Worm (Caenorhabditis elegans): Measurements from ENCODE around the gene angl-1.

Gene angl-1

DNA sequence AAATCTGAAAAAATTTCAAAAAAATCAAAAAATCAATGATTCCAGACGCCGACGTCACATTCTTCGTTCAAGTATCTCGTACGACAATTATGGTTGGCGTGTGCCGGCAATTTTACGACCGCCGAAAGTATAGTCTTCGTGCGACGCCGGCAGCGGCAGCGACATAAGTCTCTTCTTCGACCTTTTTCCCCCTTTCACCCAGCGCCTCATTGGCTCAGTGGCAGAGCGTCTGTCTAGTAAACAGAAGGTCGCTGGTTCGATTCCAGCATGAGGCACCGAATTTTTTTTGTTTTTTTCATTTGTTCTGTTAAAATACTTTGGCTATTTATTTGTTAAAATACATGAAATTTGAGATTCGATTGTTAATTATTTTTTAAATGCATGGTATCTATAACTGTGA, 20.9 kb downstream of the angl-1 start (continued):
- peak; percentile 34; the same call in 1 of the 2 replicates for TF ChIP-seq mdt-29 (GFP tag; IDR thresholded peaks at IDR 0.05)
- TF ChIP-seq ama-1 (optimal IDR thresholded peaks at IDR 0.05), result no peak
- no peak for TF ChIP-seq nhr-25 (tag; optimal IDR thresholded peaks at IDR 0.05; ENCODE audit: borderline replicate concordance, insufficient read depth)
- TF ChIP-seq unc-39 (tag; optimal IDR thresholded peaks at IDR 0.05), result no peak
- TF ChIP-seq F49E8.2 (tag; optimal IDR thresholded peaks at IDR 0.05; ENCODE audit: borderline replicate concordance), result no peak
- 0 out of 2 replicates have a peak, but pooled peaks have one; percentile 26 for TF ChIP-seq Y75B8A.6 (GFP tag; IDR thresholded peaks at IDR 0.05)
- no peak for TF ChIP-seq daf-12 (tag; optimal IDR thresholded peaks at IDR 0.05)
- no peak for TF ChIP-seq dmd-9 (GFP tag; IDR thresholded peaks at IDR 0.05)
- peak; percentile 35 for TF ChIP-seq rbr-2 (tag; optimal IDR thresholded peaks at IDR 0.05)
- no peak for TF ChIP-seq nhr-77 (tag; optimal IDR thresholded peaks at IDR 0.05)
- 0 out of 2 replicates have a peak, but pooled peaks have one; percentile 27 for TF ChIP-seq F26F4.8 (GFP tag; conservative IDR thresholded peaks at IDR 0.05)
- peak; percentile 55; the same call in 1 of the 2 replicates for TF ChIP-seq arid-1 (GFP tag; conservative IDR thresholded peaks at IDR 0.05)
- no peak for TF ChIP-seq daf-8 (GFP tag; IDR thresholded peaks at IDR 0.05)
- no peak for TF ChIP-seq skn-1 (tag; optimal IDR thresholded peaks at IDR 0.05)
- peak; percentile 75 for TF ChIP-seq dmd-8 (GFP tag; IDR thresholded peaks at IDR 0.05)
- peak; percentile 73 for TF ChIP-seq pha-4 (GFP tag; IDR thresholded peaks at IDR 0.05)
- TF ChIP-seq pha-4 (tag; optimal IDR thresholded peaks at IDR 0.05), result no peak
- peak; percentile 48 for TF ChIP-seq dmd-6 (GFP tag; IDR thresholded peaks at IDR 0.05)
- TF ChIP-seq ceh-82 (tag; optimal IDR thresholded peaks at IDR 0.05), result no peak
- TF ChIP-seq ztf-11 (tag; optimal IDR thresholded peaks at IDR 0.05), result no peak
- TF ChIP-seq D1046.2 (GFP tag; IDR thresholded peaks at IDR 0.05), result 0 out of 2 replicates have a peak, but pooled peaks have one; percentile 39
- no peak for TF ChIP-seq lin-15B (tag; optimal IDR thresholded peaks at IDR 0.05)
- TF ChIP-seq madf-9 (GFP tag; conservative IDR thresholded peaks at IDR 0.05), result peak; percentile 44; the same call in 1 of the 2 replicates
- TF ChIP-seq daf-19 (GFP tag; conservative IDR thresholded peaks at IDR 0.05), result no peak
- no peak for TF ChIP-seq pqm-1 (tag; optimal IDR thresholded peaks at IDR 0.05)
- no peak for TF ChIP-seq nhr-11 (tag; optimal IDR thresholded peaks at IDR 0.05)
- TF ChIP-seq lin-39 (tag; optimal IDR thresholded peaks at IDR 0.05), result no peak
- peak; percentile 83 for TF ChIP-seq lim-7 (GFP tag; IDR thresholded peaks at IDR 0.05)
- TF ChIP-seq T20F7.1 (GFP tag; optimal IDR thresholded peaks at IDR 0.05), result no peak
- no peak for TF ChIP-seq zfp-2 (tag; optimal IDR thresholded peaks at IDR 0.05)
- TF ChIP-seq duxl-1 (tag; optimal IDR thresholded peaks at IDR 0.05; ENCODE audit: poor library complexity), result no peak
- no peak for TF ChIP-seq Y5F2A.4 (GFP tag; optimal IDR thresholded peaks at IDR 0.05)
- no peak for TF ChIP-seq hlh-11 (tag; optimal IDR thresholded peaks at IDR 0.05)
- TF ChIP-seq nhr-6 (tag; optimal IDR thresholded peaks at IDR 0.05), result no peak
- no peak for TF ChIP-seq nhr-48 (tag; optimal IDR thresholded peaks at IDR 0.05)
- TF ChIP-seq php-3 (GFP tag; IDR thresholded peaks at IDR 0.05), result peak; percentile 57; the same call in 1 of the 2 replicates
- no peak for TF ChIP-seq spr-1 (tag; optimal IDR thresholded peaks at IDR 0.05)
- peak; percentile 89 for TF ChIP-seq lin-38 (GFP tag; IDR thresholded peaks at IDR 0.05)
- no peak for TF ChIP-seq nhr-102 (tag; optimal IDR thresholded peaks at IDR 0.05)
- no peak for TF ChIP-seq snpc-4 (tag; optimal IDR thresholded peaks at IDR 0.05)
- TF ChIP-seq zip-11 (GFP tag; IDR thresholded peaks at IDR 0.05), result no peak
- peak; percentile 65 for TF ChIP-seq vab-7 (GFP tag; IDR thresholded peaks at IDR 0.05)
- no peak for TF ChIP-seq egl-27 (tag; optimal IDR thresholded peaks at IDR 0.05)
- TF ChIP-seq snpc-1.2 (GFP tag; IDR thresholded peaks at IDR 0.05), result peak; percentile 55; the same call in 1 of the 2 replicates
- TF ChIP-seq saeg-2 (GFP tag; IDR thresholded peaks at IDR 0.05), result no peak
- peak; percentile 9 for TF ChIP-seq mxl-3 (GFP tag; optimal IDR thresholded peaks at IDR 0.05)
- no peak for TF ChIP-seq F44E2.7 (GFP tag; IDR thresholded peaks at IDR 0.05)
- peak; percentile 34 for TF ChIP-seq unc-130 (GFP tag; optimal IDR thresholded peaks at IDR 0.05)
- TF ChIP-seq nhr-76 (tag; optimal IDR thresholded peaks at IDR 0.05), result no peak
- peak; percentile 51 for TF ChIP-seq nhr-28 (tag; optimal IDR thresholded peaks at IDR 0.05)
- no peak for TF ChIP-seq spr-3 (GFP tag; optimal IDR thresholded peaks at IDR 0.05)
- no peak for TF ChIP-seq zfp-3 (GFP tag; conservative IDR thresholded peaks at IDR 0.05)

Data from whole organism, L4 larva.